Fruit fly (Drosophila melanogaster): ENCODE results near the gene CG13625.
A peak's percentile ranks its signal among the peaks of the same experiment; 100 is the strongest.

CG13625 gene

dm6 chr3R:24629877-24630808 is 45.2 kb upstream of the CG13625 start, which contains the start of gene Wsck (continued):
- TF ChIP-seq dimm (GFP tag; IDR thresholded peaks at IDR 0.05), result no peak
- TF ChIP-seq CG12104 (GFP tag; optimal IDR thresholded peaks at IDR 0.05), result no peak
- TF ChIP-seq gfzf (GFP tag; optimal IDR thresholded peaks at IDR 0.05), result peak; percentile 9
- no peak for TF ChIP-seq pan (optimal IDR thresholded peaks at IDR 0.05)
- TF ChIP-seq pan (GFP tag; optimal IDR thresholded peaks at IDR 0.05 in 1 of 2, IDR thresholded peaks at IDR 0.05 in 1 of 2), result no peak
- TF ChIP-seq jumu (GFP tag; optimal IDR thresholded peaks at IDR 0.05), result no peak
- peak; percentile 56 for TF ChIP-seq CG15514 (GFP tag; optimal IDR thresholded peaks at IDR 0.05)
- TF ChIP-seq CG1529 (GFP tag; optimal IDR thresholded peaks at IDR 0.05), result no peak
- TF ChIP-seq pnt (GFP tag; optimal IDR thresholded peaks at IDR 0.05), result no peak
- no peak for TF ChIP-seq Deaf1 (tag; optimal IDR thresholded peaks at IDR 0.05)
- TF ChIP-seq h (optimal IDR thresholded peaks at IDR 0.05), result no peak
- no peak for TF ChIP-seq CG10462 (GFP tag; optimal IDR thresholded peaks at IDR 0.05)
- TF ChIP-seq CG11398 (GFP tag; optimal IDR thresholded peaks at IDR 0.05), result no peak
- TF ChIP-seq CG10147 (GFP tag; optimal IDR thresholded peaks at IDR 0.05), result no peak
- no peak for TF ChIP-seq Dad (GFP tag; optimal IDR thresholded peaks at IDR 0.05)
- peak; percentile 53 for TF ChIP-seq Nf-YB (GFP tag; optimal IDR thresholded peaks at IDR 0.05)
- TF ChIP-seq tll (GFP tag; optimal IDR thresholded peaks at IDR 0.05), result peak in 1 of 2 experiments; percentile 62
- TF ChIP-seq Oli (tag; optimal IDR thresholded peaks at IDR 0.05), result no peak
- TF ChIP-seq Usf (GFP tag; optimal IDR thresholded peaks at IDR 0.05), result no peak
- TF ChIP-seq Camta (GFP tag; optimal IDR thresholded peaks at IDR 0.05), result no peak
- peak; percentile 44; the same call in 1 of the 3 replicates for TF ChIP-seq CG34224 (GFP tag; IDR thresholded peaks at IDR 0.05; ENCODE audit: partially characterized antibody)
- no peak for TF ChIP-seq Poxn (GFP tag; IDR thresholded peaks at IDR 0.05)
- TF ChIP-seq CG10565 (GFP tag; optimal IDR thresholded peaks at IDR 0.05), result no peak
- peak; percentile 79 for TF ChIP-seq Med (GFP tag)
- TF ChIP-seq ham (GFP tag; IDR thresholded peaks at IDR 0.05), result no peak
- no peak for TF ChIP-seq CG31224 (GFP tag; IDR thresholded peaks at IDR 0.05)
- no peak for TF ChIP-seq HLH54F (GFP tag; optimal IDR thresholded peaks at IDR 0.05)
- no peak for TF ChIP-seq bigmax (GFP tag; optimal IDR thresholded peaks at IDR 0.05)
- no peak for TF ChIP-seq ranshi (GFP tag; IDR thresholded peaks at IDR 0.05)
- no peak for TF ChIP-seq CG6272 (GFP tag; IDR thresholded peaks at IDR 0.05)
- TF ChIP-seq Mes4 (GFP tag; optimal IDR thresholded peaks at IDR 0.05), result no peak

DNA sequence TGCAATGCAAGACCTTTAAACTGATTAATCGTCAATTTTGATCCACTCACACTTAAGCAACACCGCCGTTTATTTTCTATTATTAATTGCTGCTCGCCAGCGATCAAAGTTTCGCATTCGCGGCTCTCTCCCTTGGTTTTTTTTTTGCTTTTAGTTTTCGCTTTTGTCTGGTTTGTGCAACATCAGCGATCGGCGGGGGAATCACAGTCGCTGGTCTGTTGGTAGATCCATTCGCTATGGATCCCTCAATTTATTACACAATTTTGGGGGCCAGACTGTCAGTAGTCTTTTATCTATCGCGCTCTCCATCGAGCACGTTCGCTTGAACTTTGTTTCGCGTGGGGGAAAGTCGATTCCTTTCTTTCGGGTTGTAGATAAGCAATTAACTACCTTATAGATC is 41.7 kb upstream of the CG13625 start:
- TF ChIP-seq grn (GFP tag; optimal IDR thresholded peaks at IDR 0.05), result peak; percentile 3
- TF ChIP-seq CG2199 (GFP tag; IDR thresholded peaks at IDR 0.05), result 0 out of 3 replicates have a peak, but pooled peaks have one; percentile 12
- no peak for TF ChIP-seq CG6854 (GFP tag; optimal IDR thresholded peaks at IDR 0.05)
- TF ChIP-seq gsb (GFP tag; IDR thresholded peaks at IDR 0.05), result no peak
- no peak for TF ChIP-seq Asciz (GFP tag; optimal IDR thresholded peaks at IDR 0.05)
- TF ChIP-seq crc (GFP tag; optimal IDR thresholded peaks at IDR 0.05), result no peak
- TF ChIP-seq CG15073 (GFP tag; optimal IDR thresholded peaks at IDR 0.05), result peak; percentile 33
- TF ChIP-seq lmd (GFP tag; IDR thresholded peaks at IDR 0.05), result no peak
- TF ChIP-seq CG14860 (GFP tag; IDR thresholded peaks at IDR 0.05; ENCODE audit: partially characterized antibody), result no peak
- TF ChIP-seq CG12942 (GFP tag; optimal IDR thresholded peaks at IDR 0.05), result no peak
- TF ChIP-seq tgo (GFP tag; IDR thresholded peaks at IDR 0.05), result 0 out of 3 replicates have a peak, but pooled peaks have one; percentile 6
- TF ChIP-seq Pdp1 (GFP tag; optimal IDR thresholded peaks at IDR 0.05), result peak in 1 of 2 experiments; percentile 62

All from whole organism, embryonic.